Fruit fly (Drosophila melanogaster): ENCODE data around the gene vex.

- TF ChIP-seq CG7101 (tag; optimal IDR thresholded peaks at IDR 0.05) (no peak), cic (GFP tag; optimal IDR thresholded peaks at IDR 0.05) (no peak), kay (GFP tag; ENCODE audit: borderline replicate concordance) (no peak), CG5204 (GFP tag; optimal IDR thresholded peaks at IDR 0.05) (no peak), CG33017 (tag; optimal IDR thresholded peaks at IDR 0.05) (no peak), bab1 (GFP tag; optimal IDR thresholded peaks at IDR 0.05) (no peak), toe (GFP tag; optimal IDR thresholded peaks at IDR 0.05) (no peak), pad (GFP tag; optimal IDR thresholded peaks at IDR 0.05) (no peak), CG1620 (GFP tag; optimal IDR thresholded peaks at IDR 0.05) (no peak), CG12768 (GFP tag; optimal IDR thresholded peaks at IDR 0.05) (no peak), Crg-1 (GFP tag; optimal IDR thresholded peaks at IDR 0.05) (no peak), CG11617 (GFP tag; optimal IDR thresholded peaks at IDR 0.05) (no peak), ovo (GFP tag; optimal IDR thresholded peaks at IDR 0.05) (no peak), Mnt (GFP tag; optimal IDR thresholded peaks at IDR 0.05) (no peak)
Observed at dm6 chrX:10933776-10934175, 105.9 kb downstream of the vex start.

All from whole organism, adult.